Fruit fly (Drosophila melanogaster): ENCODE results near the gene CG17721.
A peak's percentile ranks its signal among the peaks of the same experiment; 100 is the strongest.

CG17721 gene

DNA sequence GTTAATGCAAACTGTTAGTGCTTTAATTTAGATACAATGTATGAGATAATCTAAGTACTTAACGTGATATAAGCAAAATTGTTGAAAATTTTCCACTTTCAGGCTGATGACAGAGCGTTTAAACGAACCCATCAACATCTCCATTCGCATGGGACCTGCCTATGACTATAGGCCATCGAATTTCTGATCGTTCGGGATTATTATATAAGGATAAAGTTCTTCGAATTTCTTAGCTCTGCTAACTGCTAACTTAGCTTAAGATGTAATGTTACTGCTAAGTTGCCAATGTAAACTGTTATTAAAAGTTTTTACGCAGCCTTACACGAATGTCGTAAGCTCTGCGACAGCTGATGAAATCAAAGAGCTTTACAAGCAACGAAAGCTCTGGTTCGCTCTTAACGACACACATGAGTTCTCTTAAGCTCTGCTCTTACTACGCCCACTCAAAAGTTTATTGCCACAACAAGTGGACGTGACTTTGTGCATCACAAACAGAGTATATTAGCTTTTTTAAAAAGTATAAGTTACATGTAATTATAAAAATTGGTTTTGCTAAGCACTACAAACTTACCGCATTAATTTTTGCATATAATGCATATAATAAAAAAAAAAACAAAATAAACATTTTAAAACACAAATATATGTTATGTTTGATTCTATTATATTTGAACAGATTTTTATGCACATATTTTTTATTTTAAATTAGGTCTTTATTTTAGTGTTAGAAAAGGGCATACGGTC, 38.1 kb upstream of the CG17721 start:
- TF ChIP-seq CG18599 (GFP tag; optimal IDR thresholded peaks at IDR 0.05) (peak; percentile 99), ab (GFP tag; optimal IDR thresholded peaks at IDR 0.05) (no peak), ranshi (GFP tag; IDR thresholded peaks at IDR 0.05) (peak; percentile 97), ac (GFP tag; optimal IDR thresholded peaks at IDR 0.05) (peak; percentile 60), ap (GFP tag; IDR thresholded peaks at IDR 0.05) (peak; percentile 97), CG6813 (GFP tag; optimal IDR thresholded peaks at IDR 0.05) (peak; percentile 97), ttk (GFP tag; IDR thresholded peaks at IDR 0.05) (peak; percentile 98), gfzf (GFP tag; optimal IDR thresholded peaks at IDR 0.05) (peak; percentile 3), al (GFP tag; IDR thresholded peaks at IDR 0.05) (peak; percentile 99), sc (optimal IDR thresholded peaks at IDR 0.05) (no peak), sc (GFP tag; optimal IDR thresholded peaks at IDR 0.05) (peak; percentile 97), her (GFP tag; optimal IDR thresholded peaks at IDR 0.05) (peak; percentile 18), cad (GFP tag; optimal IDR thresholded peaks at IDR 0.05) (no peak), CG13894 (tag; optimal IDR thresholded peaks at IDR 0.05) (peak; percentile 98), CG30020 (tag; optimal IDR thresholded peaks at IDR 0.05) (peak; percentile 75), pho (GFP tag; optimal IDR thresholded peaks at IDR 0.05) (peak; percentile 96), CG2129 (GFP tag; IDR thresholded peaks at IDR 0.05; ENCODE audit: partially characterized antibody) (no peak), Sry-δ (GFP tag; optimal IDR thresholded peaks at IDR 0.05) (peak; percentile 17), repo (GFP tag; optimal IDR thresholded peaks at IDR 0.05) (peak; percentile 65), HLH54F (GFP tag; optimal IDR thresholded peaks at IDR 0.05) (peak; percentile 92), cato (GFP tag; optimal IDR thresholded peaks at IDR 0.05; ENCODE audit: borderline replicate concordance) (peak; percentile 87), crc (GFP tag; optimal IDR thresholded peaks at IDR 0.05) (peak; percentile 65), CrebB (tag; optimal IDR thresholded peaks at IDR 0.05) (peak; percentile 95), CG8388 (GFP tag; optimal IDR thresholded peaks at IDR 0.05) (peak; percentile 98), hkb (optimal IDR thresholded peaks at IDR 0.05) (no peak), hkb (GFP tag; IDR thresholded peaks at IDR 0.05) (peak; percentile 98), schlank (tag; optimal IDR thresholded peaks at IDR 0.05) (peak; percentile 89), Dbx (GFP tag; IDR thresholded peaks at IDR 0.05) (peak; percentile 99), C15 (GFP tag; IDR thresholded peaks at IDR 0.05) (peak; percentile 96), slbo (GFP tag; IDR thresholded peaks at IDR 0.05) (peak; percentile 99), vfl (GFP tag; optimal IDR thresholded peaks at IDR 0.05) (peak; percentile 76), grn (GFP tag; optimal IDR thresholded peaks at IDR 0.05) (no peak), Ets97D (GFP tag; optimal IDR thresholded peaks at IDR 0.05) (peak; percentile 85), Max (GFP tag; optimal IDR thresholded peaks at IDR 0.05) (peak; percentile 97), Poxn (GFP tag; IDR thresholded peaks at IDR 0.05) (peak; percentile 94), CG11695 (GFP tag; IDR thresholded peaks at IDR 0.05) (peak; percentile 99), CG12942 (GFP tag; optimal IDR thresholded peaks at IDR 0.05) (peak; percentile 95), Taf1 (GFP tag; IDR thresholded peaks at IDR 0.05) (peak; percentile 94), CG10462 (GFP tag; optimal IDR thresholded peaks at IDR 0.05) (peak; percentile 91), sima (GFP tag; optimal IDR thresholded peaks at IDR 0.05) (no peak), gsb-n (tag; optimal IDR thresholded peaks at IDR 0.05) (peak; percentile 98), caup (GFP tag; optimal IDR thresholded peaks at IDR 0.05; ENCODE audit: severe bottlenecking) (peak; percentile 98), ATbp (GFP tag; optimal IDR thresholded peaks at IDR 0.05) (peak; percentile 97), cwo (GFP tag; optimal IDR thresholded peaks at IDR 0.05) (peak; percentile 98), CG10565 (GFP tag; optimal IDR thresholded peaks at IDR 0.05) (peak; percentile 77), CG14965 (GFP tag; optimal IDR thresholded peaks at IDR 0.05; ENCODE audit: borderline replicate concordance) (no peak), ERR (GFP tag; optimal IDR thresholded peaks at IDR 0.05) (peak; percentile 39), cas (GFP tag; IDR thresholded peaks at IDR 0.05) (peak; percentile 94), CG1529 (GFP tag; optimal IDR thresholded peaks at IDR 0.05) (peak; percentile 97), CG10209 (GFP tag; optimal IDR thresholded peaks at IDR 0.05) (peak; percentile 99)
